Worm (Caenorhabditis elegans) whole organism, late embryonic: ENCODE results near the gene nog-1.
A peak's percentile ranks its signal among the peaks of the same experiment; 100 is the strongest.

Experiments
- C08G9.2 ChIP-seq: sonication (generic microtip); optimal IDR thresholded peaks from 2 replicates; lab custom pipeline; 2016; ENCODE audit warnings: mild to moderate bottlenecking, missing genetic modification characterization, moderate library complexity, missing compliant biosample characterization
- C38D4.7 ChIP-seq: fragments of 200-800 bp; sonication (Bioruptor generic); optimal IDR thresholded peaks from 2 replicates; lab custom pipeline; 2018; ENCODE audit warnings: mild to moderate bottlenecking, missing genetic modification characterization, moderate library complexity, missing compliant biosample characterization
- K02D7.2 ChIP-seq: sonication (generic microtip); optimal IDR thresholded peaks from 2 replicates; lab custom pipeline; 2017; ENCODE audit warnings: mild to moderate bottlenecking, missing genetic modification characterization, missing compliant biosample characterization
- K09A11.1 ChIP-seq: sonication (generic microtip); optimal IDR thresholded peaks from 2 replicates; lab custom pipeline; 2017; ENCODE audit warnings: antibody characterized with exemption, mild to moderate bottlenecking, missing genetic modification characterization, missing compliant biosample characterization; ENCODE audit not compliant: insufficient read depth
- ceh-14 ChIP-seq: sonication (generic microtip); optimal IDR thresholded peaks from 2 replicates; lab custom pipeline; 2016; ENCODE audit warnings: missing genotype, missing genetic modification characterization, missing compliant biosample characterization
- ceh-19 ChIP-seq: fragments of 200-800 bp; sonication (Bioruptor generic); optimal IDR thresholded peaks from 2 replicates; lab custom pipeline; 2018; ENCODE audit warnings: mild to moderate bottlenecking, missing genetic modification characterization, missing compliant biosample characterization
- ceh-2 ChIP-seq: sonication (generic microtip); optimal IDR thresholded peaks from 2 replicates; lab custom pipeline; 2016; ENCODE audit warnings: missing genotype, missing genetic modification characterization, missing compliant biosample characterization
- ceh-24 ChIP-seq: sonication (generic microtip); optimal IDR thresholded peaks from 2 replicates; lab custom pipeline; 2016; ENCODE audit warnings: mild to moderate bottlenecking, missing genetic modification characterization, missing compliant biosample characterization
- ceh-31 ChIP-seq: sonication (generic microtip); optimal IDR thresholded peaks from 2 replicates; lab custom pipeline; 2016; ENCODE audit warnings: missing genetic modification characterization, missing compliant biosample characterization
- ceh-34 ChIP-seq: sonication (generic microtip); optimal IDR thresholded peaks from 2 replicates; lab custom pipeline; 2016; ENCODE audit warnings: mild to moderate bottlenecking, missing genetic modification characterization, missing compliant biosample characterization
- ceh-45 ChIP-seq: fragments of 200-800 bp; sonication (Bioruptor generic); IDR thresholded peaks from 2 replicates; pipeline ENCODE4 v1.3.6; 2022; ENCODE audit warnings: missing genetic modification reagents, missing genetic modification characterization, missing compliant biosample characterization
- ceh-48 ChIP-seq: sonication (generic microtip); optimal IDR thresholded peaks from 2 replicates; lab custom pipeline; 2016; ENCODE audit warnings: missing genetic modification characterization, inconsistent platforms, missing compliant biosample characterization
- ceh-6 ChIP-seq: fragments of 200-800 bp; sonication (Bioruptor generic); optimal IDR thresholded peaks from 2 replicates; lab custom pipeline; 2018; ENCODE audit warnings: mild to moderate bottlenecking, missing genetic modification characterization, missing compliant biosample characterization
- che-1 ChIP-seq: sonication (generic microtip); optimal IDR thresholded peaks from 2 replicates; lab custom pipeline; 2016; ENCODE audit warnings: mild to moderate bottlenecking, missing genetic modification characterization, missing compliant biosample characterization
- dve-1 ChIP-seq: sonication (generic microtip); optimal IDR thresholded peaks from 2 replicates; lab custom pipeline; 2017; ENCODE audit warnings: antibody characterized with exemption, mild to moderate bottlenecking, missing genetic modification characterization, missing compliant biosample characterization
- elt-2 ChIP-seq: sonication (generic microtip); optimal IDR thresholded peaks from 2 replicates; lab custom pipeline; 2016; ENCODE audit warnings: missing genetic modification reagents, missing genetic modification characterization, missing compliant biosample characterization
- elt-4 ChIP-seq: sonication (generic microtip); optimal IDR thresholded peaks from 2 replicates; lab custom pipeline; 2016; ENCODE audit warnings: missing genetic modification characterization, missing compliant biosample characterization
- eyg-1 ChIP-seq: sonication (generic microtip); optimal IDR thresholded peaks from 2 replicates; lab custom pipeline; 2016; ENCODE audit warnings: missing genotype, missing genetic modification characterization, missing compliant biosample characterization
- fax-1 ChIP-seq: sonication (generic microtip); optimal IDR thresholded peaks from 2 replicates; lab custom pipeline; 2016; ENCODE audit warnings: missing genotype, missing genetic modification characterization, missing compliant biosample characterization
- fkh-6 ChIP-seq: sonication (generic microtip); optimal IDR thresholded peaks from 2 replicates; lab custom pipeline; 2016; ENCODE audit warnings: missing genetic modification characterization, missing compliant biosample characterization
- gmeb-2 ChIP-seq: sonication (generic microtip); optimal IDR thresholded peaks from 2 replicates; lab custom pipeline; 2016; ENCODE audit warnings: missing genetic modification characterization, inconsistent platforms, missing compliant biosample characterization
- hlh-15 ChIP-seq: sonication (generic microtip); optimal IDR thresholded peaks from 2 replicates; lab custom pipeline; 2016; ENCODE audit warnings: missing genetic modification characterization, missing compliant biosample characterization
- hlh-8 ChIP-seq: sonication (generic microtip); optimal IDR thresholded peaks from 2 replicates; lab custom pipeline; 2016; ENCODE audit warnings: missing genotype, missing genetic modification characterization, missing compliant biosample characterization
- madf-2 ChIP-seq: sonication (generic microtip); optimal IDR thresholded peaks from 2 replicates; lab custom pipeline; 2017; ENCODE audit warnings: missing genetic modification characterization, missing compliant biosample characterization
- mec-3 ChIP-seq: sonication (generic microtip); optimal IDR thresholded peaks from 2 replicates; lab custom pipeline; 2016; ENCODE audit warnings: borderline replicate concordance, missing genetic modification characterization, missing compliant biosample characterization
- nhr-11 ChIP-seq: fragments of 150-350 bp; optimal IDR thresholded peaks from 2 replicates; lab custom pipeline; 2014; ENCODE audit warnings: missing biosample characterization, missing genetic modification characterization
- npax-4 ChIP-seq: sonication (generic microtip); optimal IDR thresholded peaks from 2 replicates; lab custom pipeline; 2016; ENCODE audit warnings: missing genetic modification characterization, missing compliant biosample characterization
- odd-2 ChIP-seq: sonication (generic microtip); optimal IDR thresholded peaks from 2 replicates; lab custom pipeline; 2017; ENCODE audit warnings: antibody characterized with exemption, mild to moderate bottlenecking, missing genetic modification characterization, missing compliant biosample characterization
- pag-3 ChIP-seq: sonication (generic microtip); optimal IDR thresholded peaks from 2 replicates; lab custom pipeline; 2016; ENCODE audit warnings: missing compliant biosample characterization, missing genetic modification characterization, borderline replicate concordance
- pqm-1 ChIP-seq: sonication (generic microtip); optimal IDR thresholded peaks from 2 replicates; lab custom pipeline; 2016; ENCODE audit warnings: missing genetic modification characterization, missing compliant biosample characterization
- pros-1 ChIP-seq: fragments of 150-350 bp; optimal IDR thresholded peaks from 2 replicates; lab custom pipeline; 2014; ENCODE audit warnings: missing biosample characterization, missing genetic modification reagents, missing genetic modification characterization
- rnt-1 ChIP-seq: sonication (generic microtip); optimal IDR thresholded peaks from 2 replicates; lab custom pipeline; 2016; ENCODE audit warnings: missing genetic modification characterization, missing compliant biosample characterization
- sdc-2 ChIP-seq: sonication (generic microtip); optimal IDR thresholded peaks from 2 replicates; lab custom pipeline; 2016; ENCODE audit warnings: missing genotype, missing genetic modification characterization, missing compliant biosample characterization
- sox-2 ChIP-seq: fragments of 200-800 bp; sonication (Bioruptor generic); IDR thresholded peaks from 2 replicates; pipeline ENCODE4 v1.3.6; 2022; ENCODE audit warnings: missing genetic modification reagents, missing genetic modification characterization, missing compliant biosample characterization
- sox-4 ChIP-seq: sonication (generic microtip); optimal IDR thresholded peaks from 2 replicates; lab custom pipeline; 2017; ENCODE audit warnings: mild to moderate bottlenecking, missing genetic modification characterization, inconsistent platforms, missing compliant biosample characterization
- tbx-2 ChIP-seq: sonication (generic microtip); optimal IDR thresholded peaks from 2 replicates; lab custom pipeline; 2016; ENCODE audit warnings: missing genetic modification characterization, missing compliant biosample characterization
- ttx-3 ChIP-seq: sonication (generic microtip); optimal IDR thresholded peaks from 2 replicates; lab custom pipeline; 2016; ENCODE audit warnings: missing genetic modification reagents, missing genetic modification characterization, missing compliant biosample characterization
- unc-3 ChIP-seq, 2 experiments: fragments of 200-800 bp in 1 of 2; sonication (Bioruptor generic) in 1 of 2; sonication (generic microtip) in 1 of 2; conservative IDR thresholded peaks in 1 of 2; optimal IDR thresholded peaks in 1 of 2; 2 replicates each; pipeline versions ENCODE4 v1.3.6 to Lab custom; 2016 to 2022; ENCODE audit warnings: missing compliant biosample characterization in 2 of 2, missing genetic modification characterization in 2 of 2, missing genetic modification reagents in 1 of 2
- unc-42 ChIP-seq: sonication (generic microtip); optimal IDR thresholded peaks from 2 replicates; lab custom pipeline; 2016; ENCODE audit warnings: missing genotype, missing genetic modification characterization, missing compliant biosample characterization
- unc-55 ChIP-seq: sonication (generic microtip); optimal IDR thresholded peaks from 2 replicates; lab custom pipeline; 2017; ENCODE audit warnings: missing biosample characterization, missing genetic modification reagents, missing genetic modification characterization
- unc-86 ChIP-seq: sonication (generic microtip); optimal IDR thresholded peaks from 2 replicates; lab custom pipeline; 2016; ENCODE audit warnings: missing genetic modification characterization, missing compliant biosample characterization
- zip-5 ChIP-seq: sonication (generic microtip); optimal IDR thresholded peaks from 2 replicates; lab custom pipeline; 2016; ENCODE audit warnings: missing genetic modification characterization, missing compliant biosample characterization

nog-1 gene

DNA sequence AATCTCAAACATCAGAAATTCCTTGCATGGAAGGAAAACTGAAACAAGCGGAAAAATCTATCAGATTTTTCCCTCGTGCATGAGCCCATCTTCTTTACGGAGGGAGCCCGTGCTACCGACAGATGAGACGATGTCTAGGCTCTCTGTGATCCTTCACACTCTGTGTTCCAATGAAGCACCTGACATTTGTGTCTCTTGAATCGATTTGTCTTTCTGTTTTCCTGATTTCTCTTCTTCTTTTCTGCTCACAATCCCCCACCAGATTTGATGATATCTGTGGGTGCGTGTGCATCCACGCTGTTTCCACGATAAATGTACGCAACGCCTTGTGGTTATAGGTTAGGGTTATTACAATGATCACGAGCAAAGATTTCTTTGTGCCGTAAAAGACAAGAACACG lies 14.8 kb upstream of the nog-1 start:
- no peak for TF ChIP-seq dve-1 (tag; lab: Kevin White, UChicago)
- no peak for TF ChIP-seq eyg-1 (tag; lab: Kevin White, UChicago)
- peak; percentile 68 for TF ChIP-seq unc-55 (GFP tag; lab: Kevin White, UChicago)

DNA sequence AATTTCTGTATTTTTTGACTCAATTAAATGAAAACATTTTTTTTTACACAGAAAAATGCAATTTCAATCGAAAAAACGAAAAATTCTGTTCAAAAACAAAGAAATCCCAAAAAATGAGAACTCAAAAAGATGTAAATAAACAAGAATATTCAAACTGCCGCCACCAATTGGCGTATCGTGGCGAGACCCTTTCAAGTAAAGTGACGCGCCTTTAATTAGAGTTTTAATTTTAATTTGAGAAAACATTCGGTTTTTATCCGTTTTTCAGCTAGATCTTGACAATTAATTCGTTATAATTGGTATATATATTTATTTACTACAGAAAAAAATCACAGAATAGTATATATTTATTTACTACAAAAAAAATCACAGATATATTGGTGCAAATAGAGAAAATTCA lies 14.1 kb upstream of the nog-1 start:
- TF ChIP-seq K02D7.2 (tag; lab: Kevin White, UChicago) (no peak), npax-4 (no peak), C38D4.7 (GFP tag; lab: Kevin White, UChicago) (no peak), nhr-11 (tag; lab: Kevin White, UChicago) (no peak), unc-55 (GFP tag; lab: Kevin White, UChicago) (no peak), elt-2 (no peak), ceh-2 (no peak), fax-1 (no peak), eyg-1 (tag; lab: Kevin White, UChicago) (no peak), ceh-24 (tag; lab: Kevin White, UChicago) (no peak), hlh-15 (tag; lab: Kevin White, UChicago) (no peak), odd-2 (no peak), mec-3 (tag; lab: Kevin White, UChicago) (no peak)

DNA sequence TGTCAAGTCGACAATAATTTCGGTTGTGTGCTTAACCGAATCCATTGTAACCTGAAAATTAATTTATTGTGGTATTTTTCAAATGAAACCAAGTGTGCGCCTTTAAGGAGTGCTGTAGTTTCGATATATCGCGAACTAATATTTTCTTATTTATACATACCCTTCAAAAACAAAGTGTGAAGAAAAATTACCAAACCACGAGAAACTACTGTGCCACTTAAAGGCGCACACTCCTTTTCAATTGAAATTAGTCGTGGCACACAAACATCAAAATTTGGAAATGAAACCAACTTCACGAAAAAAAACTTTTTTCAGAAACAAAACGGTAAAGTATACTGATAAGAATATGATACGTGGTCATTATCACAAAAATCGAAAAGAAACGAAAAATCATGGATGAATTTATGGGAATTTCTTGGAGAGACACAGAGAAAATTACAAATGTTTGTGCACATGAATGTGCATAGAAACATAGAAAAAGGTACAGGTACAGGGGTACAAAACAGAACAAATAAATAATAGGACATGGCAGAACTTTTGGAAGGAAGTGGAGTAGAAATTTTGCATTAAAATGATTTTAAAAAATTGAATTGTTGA lies 10.4 kb upstream of the nog-1 start, which contains the start of gene spl-1:
TSS of gene spl-1 (minus strand) at position 51 of the 597 bp plus-strand sequence.
- TF ChIP-seq ceh-19 (GFP tag; lab: Kevin White, UChicago), result no peak
- TF ChIP-seq elt-2, result peak; percentile 49

DNA sequence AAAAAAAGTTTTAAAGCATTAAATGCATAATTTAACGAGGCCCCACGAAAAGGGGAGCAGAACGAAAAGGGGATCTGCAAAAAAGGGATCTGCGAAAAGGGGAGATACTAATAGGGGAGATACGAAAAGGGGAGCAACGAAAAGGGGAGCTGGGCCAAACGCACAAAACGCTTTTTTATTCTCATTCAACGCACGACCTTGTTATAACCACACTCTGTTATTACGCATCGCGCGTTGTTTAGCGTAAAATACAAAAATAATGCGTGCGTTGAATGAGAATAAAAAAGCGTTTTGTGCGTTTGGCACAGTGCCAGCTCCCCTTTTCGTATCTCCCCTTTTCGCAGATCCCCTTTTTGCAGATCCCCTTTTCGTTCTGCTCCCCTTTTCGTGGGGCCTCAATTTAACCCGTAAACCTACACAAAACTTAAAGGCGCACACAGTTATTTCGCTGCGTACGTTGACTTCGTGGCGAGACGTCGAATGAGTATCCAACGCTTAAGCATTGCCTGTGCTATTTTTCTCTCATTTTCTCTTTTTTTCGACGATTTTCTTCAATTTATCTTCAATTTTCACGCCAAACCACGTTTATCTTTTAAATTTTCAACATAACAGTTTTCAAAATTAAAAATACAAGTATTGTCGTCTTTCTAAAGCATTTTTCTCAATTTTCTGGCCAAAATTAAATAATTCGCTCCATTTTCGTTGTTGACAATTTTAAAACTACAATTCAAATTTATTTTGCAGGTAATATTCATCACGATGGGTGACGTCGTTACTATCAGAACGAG lies 8.3 kb upstream of the nog-1 start, which contains the start of gene rps-24:
TSS of gene rps-24 (plus strand) at position 738 of the 788 bp plus-strand sequence.
- TF ChIP-seq sox-4 (tag; lab: Kevin White, UChicago) (peak; percentile 60), hlh-15 (tag; lab: Kevin White, UChicago) (peak; percentile 75), ceh-6 (GFP tag; lab: Kevin White, UChicago) (peak; percentile 48), ceh-14 (tag; lab: Kevin White, UChicago) (peak; percentile 98), ceh-31 (tag; lab: Kevin White, UChicago) (peak; percentile 100), hlh-8 (peak; percentile 95), ceh-24 (tag; lab: Kevin White, UChicago) (peak; percentile 31), elt-4 (tag; lab: Kevin White, UChicago) (peak; percentile 88), ceh-2 (peak; percentile 98), ceh-45 (GFP tag; lab: Robert Waterston, UW) (peak; percentile 68), tbx-2 (tag; lab: Kevin White, UChicago) (peak; percentile 98), che-1 (tag; lab: Kevin White, UChicago) (peak; percentile 43), elt-2 (peak; percentile 78), pros-1 (peak; percentile 22), ceh-34 (tag; lab: Kevin White, UChicago) (peak; percentile 97), rnt-1 (tag; lab: Kevin White, UChicago) (peak; percentile 98), C38D4.7 (GFP tag; lab: Kevin White, UChicago) (peak; percentile 51), unc-86 (peak; percentile 86), sdc-2 (tag; lab: Kevin White, UChicago) (peak; percentile 67), unc-42 (peak; percentile 95), pag-3 (tag; lab: Kevin White, UChicago) (peak; percentile 94), K09A11.1 (tag; lab: Kevin White, UChicago) (peak; percentile 17), sox-2 (GFP tag; lab: Robert Waterston, UW) (peak; percentile 64), C08G9.2 (tag; lab: Kevin White, UChicago) (peak; percentile 96), zip-5 (peak; percentile 91), madf-2 (tag; lab: Kevin White, UChicago) (peak; percentile 43), ttx-3 (tag; lab: Kevin White, UChicago) (peak; percentile 66), fkh-6 (peak; percentile 86), unc-3 (GFP tag; conservative IDR thresholded peaks at IDR 0.05; lab: Robert Waterston, UW) (peak; percentile 69), unc-3 (tag; optimal IDR thresholded peaks at IDR 0.05; lab: Kevin White, UChicago) (peak; percentile 81), dve-1 (tag; lab: Kevin White, UChicago) (peak; percentile 61), fax-1 (peak; percentile 93), ceh-19 (GFP tag; lab: Kevin White, UChicago) (peak; percentile 85), gmeb-2 (tag; lab: Kevin White, UChicago) (peak; percentile 36), ceh-48 (tag; lab: Kevin White, UChicago) (peak; percentile 63), pqm-1 (peak; percentile 97)
